Worm (Caenorhabditis elegans): ENCODE data around the gene cthd-1.

DNA sequence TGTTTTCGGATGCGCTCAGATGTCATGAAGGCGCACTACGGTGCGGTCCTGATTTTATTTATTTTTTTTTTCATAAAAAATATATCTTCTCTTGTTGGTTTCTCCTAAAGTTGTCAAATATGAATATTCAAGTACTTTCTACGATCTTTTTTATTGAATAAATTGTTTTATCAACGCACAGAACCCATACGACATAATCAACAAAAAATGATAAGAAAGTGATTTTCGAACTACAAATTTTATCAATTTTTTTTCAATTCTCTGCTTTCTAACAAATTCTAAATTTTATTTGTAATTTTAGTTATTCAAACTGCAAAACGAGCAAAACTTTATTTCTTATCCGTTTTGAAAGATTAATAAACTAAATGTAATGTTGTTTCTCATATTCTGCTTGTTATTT lies 23.8 kb downstream of the cthd-1 start:
- TF ChIP-seq ama-1 (optimal IDR thresholded peaks at IDR 0.05) (no peak), ceh-13 (GFP tag; optimal IDR thresholded peaks at IDR 0.05) (no peak), flt-1 (GFP tag; IDR thresholded peaks at IDR 0.05) (no peak), hnd-1 (tag; optimal IDR thresholded peaks at IDR 0.05) (no peak), tbx-11 (GFP tag; IDR thresholded peaks at IDR 0.05) (no peak), ceh-36 (tag; optimal IDR thresholded peaks at IDR 0.05) (no peak), aly-1 (tag; optimal IDR thresholded peaks at IDR 0.05) (no peak), B0310.2 (tag; optimal IDR thresholded peaks at IDR 0.05) (no peak), tbx-37 (GFP tag; conservative IDR thresholded peaks at IDR 0.05) (no peak), scrt-1 (GFP tag; IDR thresholded peaks at IDR 0.05) (no peak), F13C5.2 (tag; optimal IDR thresholded peaks at IDR 0.05) (no peak)
